Fruit fly (Drosophila melanogaster) whole organism, embryonic: Measurements from ENCODE around the gene VhaSFD.

Experiments used
- Adf1 ChIP-seq: fragments of 200-800 bp; sonication (Bioruptor generic); IDR thresholded peaks from 2 replicates; pipeline ENCODE4 v1.3.6; 2022; ENCODE audit warnings: missing biosample characterization, missing genetic modification characterization
- CG12104 ChIP-seq: fragments of 200-800 bp; sonication (Bioruptor generic); optimal IDR thresholded peaks from 3 replicates; lab custom pipeline; 2016; ENCODE audit warnings: missing biosample characterization, missing genetic modification characterization
- CG12155 ChIP-seq: fragments of 200-800 bp; sonication (Bioruptor generic); optimal IDR thresholded peaks from 3 replicates; lab custom pipeline; 2016; ENCODE audit warnings: missing biosample characterization, missing genetic modification characterization
- CG15514 ChIP-seq: fragments of 200-800 bp; sonication (Bioruptor generic); optimal IDR thresholded peaks from 3 replicates; lab custom pipeline; 2017; ENCODE audit warnings: missing biosample characterization, missing genetic modification characterization, mild to moderate bottlenecking, moderate library complexity, missing genetic modification reagents
- CG16779 ChIP-seq: fragments of 200-800 bp; sonication (Bioruptor generic); IDR thresholded peaks from 2 replicates; pipeline ENCODE4 v1.3.6; 2022; ENCODE audit warnings: missing biosample characterization, missing genetic modification characterization
- CG32767 ChIP-seq: fragments of 200-800 bp; sonication (Bioruptor generic); IDR thresholded peaks from 2 replicates; pipeline ENCODE4 v1.3.6; 2022; ENCODE audit warnings: missing biosample characterization, missing genetic modification characterization
- CG3281 ChIP-seq: fragments of 200-800 bp; sonication (Bioruptor generic); optimal IDR thresholded peaks from 3 replicates; lab custom pipeline; 2017; ENCODE audit warnings: missing biosample characterization, mild to moderate bottlenecking, missing genetic modification characterization
- CG33557 ChIP-seq: fragments of 200-800 bp; sonication (Bioruptor generic); optimal IDR thresholded peaks from 2 replicates; lab custom pipeline; 2019; ENCODE audit warnings: missing biosample characterization, mild to moderate bottlenecking, missing genetic modification characterization, moderate library complexity
- CG4404 ChIP-seq: fragments of 200-800 bp; sonication (Bioruptor generic); IDR thresholded peaks from 2 replicates; pipeline ENCODE4 v1.3.6; 2022; ENCODE audit warnings: missing biosample characterization, missing genetic modification characterization
- CG4820 ChIP-seq: fragments of 200-800 bp; sonication (Bioruptor generic); optimal IDR thresholded peaks from 3 replicates; lab custom pipeline; 2016; ENCODE audit warnings: missing biosample characterization, missing genetic modification characterization
- CG6765 ChIP-seq: fragments of 200-800 bp; sonication (Bioruptor generic); optimal IDR thresholded peaks from 3 replicates; lab custom pipeline; 2017; ENCODE audit warnings: missing biosample characterization, mild to moderate bottlenecking, missing genetic modification characterization
- CG6813 ChIP-seq: fragments of 200-800 bp; sonication (Bioruptor generic); optimal IDR thresholded peaks from 2 replicates; lab custom pipeline; 2017; ENCODE audit warnings: missing biosample characterization, missing genetic modification characterization, mild to moderate bottlenecking, moderate library complexity, missing genetic modification reagents
- Chrac-16 ChIP-seq: fragments of 200-800 bp; sonication (Bioruptor generic); optimal IDR thresholded peaks from 3 replicates; lab custom pipeline; 2016; ENCODE audit warnings: missing biosample characterization, missing genetic modification characterization
- Dfd ChIP-seq, 2 experiments: fragments of >200 bp; optimal IDR thresholded peaks; 2 replicates each; lab custom pipeline; 2017; ENCODE audit warnings: missing biosample characterization in 2 of 2, missing genetic modification characterization in 2 of 2
- Dip2 ChIP-seq: fragments of 200-800 bp; sonication (Bioruptor generic); IDR thresholded peaks from 2 replicates; pipeline ENCODE4 v1.3.6; 2022; ENCODE audit warnings: missing biosample characterization, missing genetic modification characterization
- Doc3 ChIP-seq: fragments of 200-800 bp; sonication (Bioruptor generic); IDR thresholded peaks from 3 replicates; pipeline ENCODE4 v1.3.6; 2022; ENCODE audit warnings: missing biosample characterization, missing genetic modification characterization; ENCODE audit not compliant: partially characterized antibody
- Hmr ChIP-seq: fragments of 200-800 bp; sonication (Bioruptor generic); optimal IDR thresholded peaks from 3 replicates; lab custom pipeline; 2017; ENCODE audit warnings: mild to moderate bottlenecking, missing biosample characterization, missing genetic modification reagents, missing genetic modification characterization
- Hr39 ChIP-seq: fragments of >200 bp; optimal IDR thresholded peaks from 2 replicates; lab custom pipeline; 2017
- Lhr ChIP-seq: fragments of 200-800 bp; sonication (Bioruptor generic); optimal IDR thresholded peaks from 3 replicates; lab custom pipeline; 2017; ENCODE audit warnings: mild to moderate bottlenecking, missing biosample characterization, missing genetic modification reagents, missing genetic modification characterization
- NK7.1 ChIP-seq: fragments of 200-800 bp; sonication (Bioruptor generic); optimal IDR thresholded peaks from 3 replicates; lab custom pipeline; 2016; ENCODE audit warnings: missing biosample characterization, missing genetic modification characterization
- Nf-YB ChIP-seq: fragments of 200-800 bp; sonication (Bioruptor generic); optimal IDR thresholded peaks from 3 replicates; lab custom pipeline; 2019; ENCODE audit warnings: missing biosample characterization, mild to moderate bottlenecking, missing genetic modification characterization, moderate library complexity
- Scr ChIP-seq: fragments of 200-800 bp; sonication (Bioruptor generic); IDR thresholded peaks from 2 replicates; pipeline ENCODE4 v1.3.6; 2022; ENCODE audit warnings: missing biosample characterization, missing genetic modification characterization; ENCODE audit not compliant: partially characterized antibody
- Sox102F ChIP-seq: fragments of 200-800 bp; sonication (Bioruptor generic); optimal IDR thresholded peaks from 2 replicates; lab custom pipeline; 2018; ENCODE audit warnings: missing biosample characterization, mild to moderate bottlenecking, missing genetic modification characterization, moderate library complexity
- ato ChIP-seq: fragments of 200-800 bp; sonication (Bioruptor generic); IDR thresholded peaks from 2 replicates; pipeline ENCODE4 v1.3.6; 2022; ENCODE audit warnings: missing biosample characterization, missing genetic modification characterization; ENCODE audit not compliant: partially characterized antibody
- crol ChIP-seq: fragments of 200-800 bp; sonication (Bioruptor generic); IDR thresholded peaks from 2 replicates; pipeline ENCODE4 v1.3.6; 2022; ENCODE audit warnings: missing biosample characterization, missing genetic modification characterization
- dmrt99B ChIP-seq: fragments of 200-800 bp; sonication (Bioruptor generic); optimal IDR thresholded peaks from 2 replicates; lab custom pipeline; 2018; ENCODE audit warnings: missing biosample characterization, mild to moderate bottlenecking, missing genetic modification characterization, moderate library complexity
- fd102C ChIP-seq: fragments of 200-800 bp; sonication (Bioruptor generic); optimal IDR thresholded peaks from 2 replicates; lab custom pipeline; 2018; ENCODE audit warnings: missing biosample characterization, mild to moderate bottlenecking, missing genetic modification characterization, moderate library complexity
- gce ChIP-seq: fragments of 200-800 bp; sonication (Bioruptor generic); IDR thresholded peaks from 3 replicates; pipeline ENCODE4 v1.3.6; 2022; ENCODE audit warnings: missing biosample characterization, missing genetic modification characterization
- gro ChIP-seq: fragments of 200-800 bp; sonication (Bioruptor generic); optimal IDR thresholded peaks from 2 replicates; lab custom pipeline; 2016; ENCODE audit warnings: missing biosample characterization, missing genetic modification characterization
- jing ChIP-seq: fragments of 200-800 bp; sonication (Bioruptor generic); optimal IDR thresholded peaks from 2 replicates; lab custom pipeline; 2018; ENCODE audit warnings: missing biosample characterization, mild to moderate bottlenecking, missing genetic modification characterization
- knrl ChIP-seq: fragments of 200-800 bp; sonication (Bioruptor generic); IDR thresholded peaks from 3 replicates; pipeline ENCODE4 v1.3.6; 2022; ENCODE audit warnings: missing biosample characterization, missing genetic modification characterization; ENCODE audit not compliant: partially characterized antibody
- luna ChIP-seq: fragments of 200-800 bp; sonication (Bioruptor generic); optimal IDR thresholded peaks from 2 replicates; lab custom pipeline; 2016; ENCODE audit warnings: missing biosample characterization, missing genetic modification characterization
- nau ChIP-seq: fragments of 200-800 bp; sonication (Bioruptor generic); optimal IDR thresholded peaks from 3 replicates; lab custom pipeline; 2017; ENCODE audit warnings: missing biosample characterization, mild to moderate bottlenecking, missing genetic modification characterization, missing genetic modification reagents
- nmo ChIP-seq: fragments of 200-800 bp; sonication (Bioruptor generic); optimal IDR thresholded peaks from 2 replicates; lab custom pipeline; 2018; ENCODE audit warnings: missing biosample characterization, mild to moderate bottlenecking, missing genetic modification characterization, moderate library complexity
- odd ChIP-seq: fragments of 200-800 bp; sonication (Bioruptor generic); optimal IDR thresholded peaks from 2 replicates; lab custom pipeline; 2017; ENCODE audit warnings: missing biosample characterization, mild to moderate bottlenecking, missing genetic modification characterization
- peb ChIP-seq: fragments of 200-800 bp; sonication (Bioruptor generic); IDR thresholded peaks from 2 replicates; pipeline ENCODE4 v1.3.6; 2022; ENCODE audit warnings: missing biosample characterization, missing genetic modification characterization
- pho ChIP-seq: fragments of 200-800 bp; sonication (Bioruptor generic); optimal IDR thresholded peaks from 2 replicates; lab custom pipeline; 2016; ENCODE audit warnings: missing biosample characterization, missing genetic modification characterization
- pita ChIP-seq: fragments of 200-800 bp; sonication (Bioruptor generic); optimal IDR thresholded peaks from 2 replicates; lab custom pipeline; 2017; ENCODE audit warnings: missing biosample characterization, mild to moderate bottlenecking, missing genetic modification characterization
- ro ChIP-seq: fragments of 200-800 bp; sonication (Bioruptor generic); IDR thresholded peaks from 2 replicates; pipeline ENCODE4 v1.3.6; 2022; ENCODE audit warnings: missing biosample characterization, missing genetic modification characterization
- run ChIP-seq: fragments of 200-800 bp; sonication (Bioruptor generic); optimal IDR thresholded peaks from 3 replicates; lab custom pipeline; 2018; ENCODE audit warnings: missing biosample characterization, mild to moderate bottlenecking, missing genetic modification characterization
- sima ChIP-seq: fragments of 200-800 bp; sonication (Bioruptor generic); optimal IDR thresholded peaks from 2 replicates; lab custom pipeline; 2016; ENCODE audit warnings: missing biosample characterization, missing genetic modification characterization
- sisA ChIP-seq: fragments of 200-800 bp; sonication (Bioruptor generic); IDR thresholded peaks from 2 replicates; pipeline ENCODE4 v1.3.6; 2022; ENCODE audit warnings: missing biosample characterization, missing genetic modification characterization
- slou ChIP-seq: fragments of 200-800 bp; sonication (Bioruptor generic); optimal IDR thresholded peaks from 3 replicates; lab custom pipeline; 2016; ENCODE audit warnings: missing biosample characterization, missing genetic modification characterization
- sr ChIP-seq: fragments of 200-800 bp; sonication (Bioruptor generic); IDR thresholded peaks from 3 replicates; pipeline ENCODE4 v1.3.6; 2022; ENCODE audit warnings: missing biosample characterization, missing genetic modification characterization
- tgo ChIP-seq: fragments of 200-800 bp; sonication (Bioruptor generic); IDR thresholded peaks from 3 replicates; pipeline ENCODE4 v1.3.6; 2022; ENCODE audit warnings: missing biosample characterization, missing genetic modification characterization
- tin ChIP-seq: fragments of 200-800 bp; sonication (Bioruptor generic); optimal IDR thresholded peaks from 3 replicates; lab custom pipeline; 2016; ENCODE audit warnings: missing biosample characterization, missing genetic modification characterization
- ttk ChIP-seq: fragments of 200-800 bp; sonication (Bioruptor generic); IDR thresholded peaks from 2 replicates; pipeline ENCODE4 v2.1.2; 2022; ENCODE audit warnings: missing biosample characterization, missing genetic modification characterization
- unpg ChIP-seq: fragments of 200-800 bp; sonication (Bioruptor generic); optimal IDR thresholded peaks from 3 replicates; lab custom pipeline; 2018; ENCODE audit warnings: missing biosample characterization, mild to moderate bottlenecking, missing genetic modification characterization, moderate library complexity
- usp ChIP-seq: fragments of >200 bp; optimal IDR thresholded peaks from 2 replicates; lab custom pipeline; 2017; ENCODE audit warnings: missing biosample characterization, missing genetic modification characterization
- vfl ChIP-seq: fragments of 200-800 bp; sonication (Bioruptor generic); optimal IDR thresholded peaks from 2 replicates; lab custom pipeline; 2016; ENCODE audit warnings: missing biosample characterization, missing genetic modification characterization

VhaSFD gene

DNA sequence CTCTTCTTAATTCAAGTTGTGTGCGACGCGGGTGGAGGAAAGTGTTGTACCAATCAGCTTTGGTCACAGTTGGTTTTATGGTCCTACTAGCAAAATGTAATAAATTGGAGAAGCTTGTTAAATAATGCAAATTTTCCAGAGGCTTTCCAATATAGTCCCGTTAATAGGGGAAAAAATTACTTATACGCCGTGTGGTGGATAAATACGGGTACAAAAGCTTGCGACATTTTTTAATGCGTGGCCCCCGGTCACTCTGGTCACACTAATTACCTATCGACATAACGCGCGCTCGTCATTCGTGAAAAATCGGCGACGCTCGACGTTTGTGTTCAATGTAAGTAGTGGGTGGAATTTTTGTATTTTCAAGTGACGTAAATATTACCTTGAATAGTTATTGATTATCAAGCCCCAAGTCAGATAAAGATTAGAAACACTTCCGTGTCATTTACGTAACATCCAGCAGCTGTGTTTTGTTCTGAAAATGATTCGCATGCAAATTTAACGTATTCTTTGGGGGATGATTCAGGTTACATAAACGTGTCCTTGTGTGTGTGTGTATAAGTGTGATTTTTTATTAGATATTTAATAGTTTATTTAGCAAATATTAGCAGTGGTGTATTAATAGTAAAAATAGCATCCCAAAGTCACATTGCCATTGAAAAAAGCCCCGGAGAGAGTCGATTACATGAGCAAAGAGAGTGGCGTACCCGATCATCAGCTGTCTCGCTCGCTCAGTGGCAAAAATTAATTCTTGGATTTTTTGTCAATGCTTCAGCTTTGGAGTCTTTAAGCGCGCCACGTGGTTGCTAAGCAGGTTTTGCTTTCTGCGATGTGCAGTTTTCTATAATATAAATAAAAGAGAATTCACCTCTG is 7.7 kb downstream of the VhaSFD start, which contains the start of gene Cyt-c-p (continued):
- TF ChIP-seq unpg (GFP tag; lab: Kevin White, UChicago) (peak; percentile 16), NK7.1 (GFP tag; lab: Kevin White, UChicago) (no peak), Dfd (GFP tag; optimal IDR thresholded peaks at IDR 0.05; lab: Kevin White, UChicago) (no peak), CG33557 (GFP tag; lab: Kevin White, UChicago) (peak; percentile 16), jing (GFP tag; lab: Kevin White, UChicago) (no peak), tin (GFP tag; lab: Kevin White, UChicago) (no peak), Doc3 (GFP tag; lab: Robert Waterston, UW) (peak; percentile 47; the same call in 1 of the 3 replicates), CG16779 (GFP tag; lab: Robert Waterston, UW) (no peak), dmrt99B (tag; lab: Kevin White, UChicago) (no peak), ro (GFP tag; lab: Robert Waterston, UW) (no peak), Dip2 (GFP tag; lab: Robert Waterston, UW) (no peak), CG32767 (GFP tag; lab: Robert Waterston, UW) (no peak), Chrac-16 (GFP tag; lab: Kevin White, UChicago) (peak; percentile 2), CG12104 (GFP tag; lab: Kevin White, UChicago) (no peak), tgo (no peak), Lhr (peak; percentile 93), knrl (GFP tag; lab: Robert Waterston, UW) (peak; percentile 61), crol (0 out of 2 replicates have a peak, but pooled peaks have one; percentile 20), pita (GFP tag; lab: Kevin White, UChicago) (no peak), CG6813 (GFP tag; lab: Kevin White, UChicago) (no peak), Hr39 (lab: Kevin White, UChicago) (no peak), Hmr (GFP tag; lab: Kevin White, UChicago) (peak; percentile 55), CG6765 (GFP tag; lab: Kevin White, UChicago) (peak; percentile 13), usp (GFP tag; lab: Kevin White, UChicago) (no peak), CG4404 (GFP tag; lab: Robert Waterston, UW) (no peak), CG4820 (GFP tag; lab: Kevin White, UChicago) (no peak), nmo (GFP tag; lab: Kevin White, UChicago) (peak; percentile 73), slou (no peak), CG12155 (GFP tag; lab: Kevin White, UChicago) (peak; percentile 11), sima (no peak), Sox102F (GFP tag; lab: Kevin White, UChicago) (no peak), sr (GFP tag; lab: Robert Waterston, UW) (no peak), ato (GFP tag; lab: Robert Waterston, UW) (no peak), CG3281 (GFP tag; lab: Kevin White, UChicago) (peak; percentile 47), gce (GFP tag; lab: Robert Waterston, UW) (no peak), pho (GFP tag; lab: Kevin White, UChicago) (no peak), Nf-YB (GFP tag; lab: Kevin White, UChicago) (no peak), fd102C (no peak), sisA (GFP tag; lab: Robert Waterston, UW) (no peak), gro (GFP tag; lab: Kevin White, UChicago) (peak; percentile 65), run (tag; lab: Kevin White, UChicago) (peak; percentile 35), peb (GFP tag; lab: Robert Waterston, UW) (no peak), vfl (GFP tag; lab: Kevin White, UChicago) (no peak), Scr (GFP tag; lab: Robert Waterston, UW) (peak; percentile 68), luna (no peak), ttk (GFP tag; lab: Robert Waterston, UW) (no peak), nau (GFP tag; lab: Kevin White, UChicago) (peak; percentile 23), Adf1 (GFP tag; lab: Robert Waterston, UW) (no peak; the same call in 1 of the 2 replicates), odd (GFP tag; lab: Kevin White, UChicago) (no peak), CG15514 (peak; percentile 79)
